Worm (Caenorhabditis elegans): ENCODE data around the gene K02D10.1.

K02D10.1 gene

ce11 chrIII:8741276-8741860 lies 28.0 kb upstream of the K02D10.1 start, which contains the start of gene pdhk-2 (continued):
- peak; percentile 78 for TF ChIP-seq ztf-7 (tag; optimal IDR thresholded peaks at IDR 0.05)
- no peak for TF ChIP-seq daf-12 (tag; optimal IDR thresholded peaks at IDR 0.05)
- TF ChIP-seq D1046.2 (GFP tag; IDR thresholded peaks at IDR 0.05) = no peak
- peak; percentile 73 for TF ChIP-seq F49E8.2 (tag; optimal IDR thresholded peaks at IDR 0.05; ENCODE audit: borderline replicate concordance)
- peak; percentile 59; the same call in 1 of the 2 replicates for TF ChIP-seq tra-1 (GFP tag; IDR thresholded peaks at IDR 0.05)
- TF ChIP-seq fos-1 (tag; optimal IDR thresholded peaks at IDR 0.05) = no peak
- TF ChIP-seq pqm-1 (tag; optimal IDR thresholded peaks at IDR 0.05) = no peak
- TF ChIP-seq Y5F2A.4 (GFP tag; optimal IDR thresholded peaks at IDR 0.05) = no peak
- peak; percentile 87 for TF ChIP-seq hlh-30 (tag; optimal IDR thresholded peaks at IDR 0.05; ENCODE audit: insufficient read depth)
- TF ChIP-seq zip-2 (tag; optimal IDR thresholded peaks at IDR 0.05) = peak; percentile 65
- TF ChIP-seq lin-39 (tag; optimal IDR thresholded peaks at IDR 0.05) = no peak
- no peak for TF ChIP-seq zfp-2 (tag; optimal IDR thresholded peaks at IDR 0.05)
- TF ChIP-seq tag-97 (GFP tag; IDR thresholded peaks at IDR 0.05) = no peak
- peak; percentile 44 for TF ChIP-seq ceh-32 (tag; optimal IDR thresholded peaks at IDR 0.05; ENCODE audit: poor library complexity)
- TF ChIP-seq dmd-8 (GFP tag; IDR thresholded peaks at IDR 0.05) = peak; percentile 61; the same call in 1 of the 2 replicates
- peak; percentile 73 for TF ChIP-seq nhr-28 (tag; optimal IDR thresholded peaks at IDR 0.05)
- no peak for TF ChIP-seq Y105C5A.15 (GFP tag; IDR thresholded peaks at IDR 0.05)
- TF ChIP-seq dpl-1 (GFP tag; optimal IDR thresholded peaks at IDR 0.05) = peak; percentile 99
- peak; percentile 86 for TF ChIP-seq spr-1 (tag; optimal IDR thresholded peaks at IDR 0.05)
- TF ChIP-seq hif-1 (tag; optimal IDR thresholded peaks at IDR 0.05) = peak; percentile 46 to 87
- TF ChIP-seq Y48G9A.11 (GFP tag; IDR thresholded peaks at IDR 0.05) = peak; percentile 67; the same call in 1 of the 2 replicates
- peak; percentile 91 for TF ChIP-seq mes-2 (tag; optimal IDR thresholded peaks at IDR 0.05; ENCODE audit: poor library complexity, severe bottlenecking)
- TF ChIP-seq arid-1 (GFP tag; conservative IDR thresholded peaks at IDR 0.05) = peak; percentile 91
- no peak for TF ChIP-seq attf-4 (tag; optimal IDR thresholded peaks at IDR 0.05)
- TF ChIP-seq set-16 (GFP tag; IDR thresholded peaks at IDR 0.05) = peak; percentile 49; the same call in 1 of the 2 replicates
- TF ChIP-seq egl-27 (tag; optimal IDR thresholded peaks at IDR 0.05) = no peak
- TF ChIP-seq hmg-1.1 (GFP tag; IDR thresholded peaks at IDR 0.05) = peak; percentile 91
- TF ChIP-seq lim-7 (GFP tag; IDR thresholded peaks at IDR 0.05) = no peak

ce11 chrIII:8741955-8742354 lies 27.4 kb upstream of the K02D10.1 start:
- TF ChIP-seq aha-1 (tag) (peak; percentile 80), hlh-30 (tag; optimal IDR thresholded peaks at IDR 0.05; ENCODE audit: insufficient read depth) (no peak), skn-1 (tag; optimal IDR thresholded peaks at IDR 0.05) (no peak), D1046.2 (GFP tag; IDR thresholded peaks at IDR 0.05) (no peak)

- TF ChIP-seq unc-62 (GFP tag; optimal IDR thresholded peaks at IDR 0.05 in 1 of 2) = peak in 1 of 2 experiments; percentile 26
- TF ChIP-seq unc-62 (tag; optimal IDR thresholded peaks at IDR 0.05) = no peak
- TF ChIP-seq tag-97 (GFP tag; IDR thresholded peaks at IDR 0.05) = no peak
Observed at ce11 chrIII:8742584-8742983, 26.8 kb upstream of the K02D10.1 start.

ce11 chrIII:8743796-8744404 lies 25.4 kb upstream of the K02D10.1 start, which contains the start of gene ZK370.6:
TSS of gene ZK370.6 (minus strand) at chrIII:8743846.
- TF ChIP-seq zip-2 (tag; optimal IDR thresholded peaks at IDR 0.05) (no peak), fkh-10 (GFP tag; optimal IDR thresholded peaks at IDR 0.05) (peak; percentile 45), pha-4 (GFP tag; IDR thresholded peaks at IDR 0.05) (no peak), pha-4 (tag; optimal IDR thresholded peaks at IDR 0.05) (no peak), dmd-6 (GFP tag; IDR thresholded peaks at IDR 0.05) (no peak)
